Worm (Caenorhabditis elegans) whole organism, early embryonic: ENCODE results near the gene slfl-4.
"Not testable (repeated sequence)": the region's sequence is repeated elsewhere in the genome, so short reads cannot be mapped to it uniquely, and the experiment has no call there.

Experiments used
- ama-1 ChIP-seq: fragments of 150-350 bp; optimal IDR thresholded peaks from 2 replicates; lab custom pipeline; 2014
- flt-1 ChIP-seq: fragments of 200-800 bp; sonication (Bioruptor generic); IDR thresholded peaks from 2 replicates; pipeline ENCODE4 v1.3.6; 2022; ENCODE audit warnings: missing genetic modification characterization, missing compliant biosample characterization
- tra-4 ChIP-seq: sonication (generic microtip); optimal IDR thresholded peaks from 2 replicates; lab custom pipeline; 2017; ENCODE audit warnings: missing genetic modification characterization, missing compliant biosample characterization

DNA sequence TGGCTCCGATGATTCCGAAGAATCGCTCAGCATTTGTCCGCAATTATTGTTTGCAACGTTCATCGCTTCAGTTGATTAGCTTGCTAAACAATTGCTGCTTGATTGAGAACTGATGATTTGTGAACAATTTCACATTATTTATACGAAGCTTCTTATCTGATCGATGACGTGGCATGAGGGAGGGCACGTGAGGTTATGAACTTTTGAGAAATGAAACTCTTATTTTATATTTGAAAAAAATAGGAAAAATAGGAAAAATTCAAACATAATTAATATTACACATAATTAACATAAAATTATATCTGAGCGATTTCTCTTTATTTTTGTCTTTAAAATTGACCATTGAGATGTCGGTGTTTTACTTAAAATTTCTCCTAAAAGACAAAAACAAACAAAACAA, 19.7 kb upstream of the slfl-4 start, which contains the start of gene F36H12.10:
- TF ChIP-seq flt-1; ama-1 (lab: Kevin White, UChicago); tra-4 (tag; lab: Kevin White, UChicago): not testable (repeated sequence)
